Fruit fly (Drosophila melanogaster): Measurements from ENCODE around the gene CG3534.
A peak's percentile ranks its signal among the peaks of the same experiment; 100 is the strongest.

Gene CG3534

dm6 chr3R:16996059-16996959, at the start of gene CG3534, which contains the start of gene EMC2A:
CG3534 (plus strand) TSS chr3R:16996446.
EMC2A (minus strand) TSS chr3R:16996071.
- TF ChIP-seq OdsH (GFP tag; optimal IDR thresholded peaks at IDR 0.05) (no peak), fru (GFP tag; optimal IDR thresholded peaks at IDR 0.05) (peak; percentile 46), Dif (GFP tag; optimal IDR thresholded peaks at IDR 0.05; ENCODE audit: partially characterized antibody) (no peak), Hr83 (GFP tag; optimal IDR thresholded peaks at IDR 0.05; ENCODE audit: poor library complexity, severe bottlenecking) (no peak), Sp1 (GFP tag; optimal IDR thresholded peaks at IDR 0.05) (peak; percentile 49), CG32264 (GFP tag; optimal IDR thresholded peaks at IDR 0.05) (peak; percentile 20), Mio (GFP tag; optimal IDR thresholded peaks at IDR 0.05) (no peak), CrebA (GFP tag; optimal IDR thresholded peaks at IDR 0.05; ENCODE audit: borderline replicate concordance) (no peak), HLH106 (tag; optimal IDR thresholded peaks at IDR 0.05) (peak; percentile 52), br (GFP tag; optimal IDR thresholded peaks at IDR 0.05) (no peak), h (GFP tag; optimal IDR thresholded peaks at IDR 0.05) (peak; percentile 41), dl (GFP tag; optimal IDR thresholded peaks at IDR 0.05; ENCODE audit: insufficient read depth in 1 of 2, partially characterized antibody in 2 of 2) (no peak), woc (GFP tag; optimal IDR thresholded peaks at IDR 0.05) (peak; percentile 39), Hnf4 (GFP tag; optimal IDR thresholded peaks at IDR 0.05) (no peak), usp (GFP tag; optimal IDR thresholded peaks at IDR 0.05) (no peak), CG9705 (GFP tag; optimal IDR thresholded peaks at IDR 0.05) (peak; percentile 14), foxo (GFP tag; optimal IDR thresholded peaks at IDR 0.05) (peak in 1 of 2 experiments; percentile 59), sv (GFP tag; optimal IDR thresholded peaks at IDR 0.05) (no peak)

DNA sequence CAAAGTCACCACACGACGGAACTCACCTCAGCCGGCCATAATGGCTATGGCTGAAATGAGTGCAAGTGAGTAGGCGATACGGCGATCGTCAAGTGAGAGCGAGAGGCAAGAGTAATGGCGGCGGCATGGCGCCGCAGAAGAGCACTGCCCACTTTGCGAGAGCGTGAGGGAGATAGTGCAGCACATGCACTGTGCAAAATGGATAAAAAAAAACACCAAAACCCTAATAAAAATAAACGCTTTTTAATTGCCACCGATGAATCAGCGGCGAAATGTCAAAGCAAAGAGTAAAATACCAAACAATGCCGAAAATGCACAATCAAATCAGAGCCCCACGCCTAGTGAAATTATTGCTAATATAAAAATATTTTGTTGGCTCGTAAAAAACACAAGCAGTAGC, 47.6 kb upstream of the CG3534 start:
- no peak for TF ChIP-seq sv (GFP tag; optimal IDR thresholded peaks at IDR 0.05)
- peak; percentile 37 for TF ChIP-seq jim (GFP tag; optimal IDR thresholded peaks at IDR 0.05)
- TF ChIP-seq Rel (GFP tag; optimal IDR thresholded peaks at IDR 0.05): no peak
- no peak for TF ChIP-seq Rel (tag; optimal IDR thresholded peaks at IDR 0.05)
- TF ChIP-seq sage (GFP tag; optimal IDR thresholded peaks at IDR 0.05): no peak
- TF ChIP-seq Dif (GFP tag; optimal IDR thresholded peaks at IDR 0.05; ENCODE audit: partially characterized antibody): peak; percentile 7
- no peak for TF ChIP-seq CrebA (GFP tag; optimal IDR thresholded peaks at IDR 0.05; ENCODE audit: borderline replicate concordance)

- TF ChIP-seq lola (GFP tag; optimal IDR thresholded peaks at IDR 0.05): no peak
- TF ChIP-seq usp (GFP tag; optimal IDR thresholded peaks at IDR 0.05): no peak
- no peak for TF ChIP-seq CrebA (GFP tag; optimal IDR thresholded peaks at IDR 0.05; ENCODE audit: borderline replicate concordance)
- no peak for TF ChIP-seq dmrt93B (GFP tag; optimal IDR thresholded peaks at IDR 0.05)
- TF ChIP-seq OdsH (GFP tag; optimal IDR thresholded peaks at IDR 0.05): no peak
- TF ChIP-seq GATAd (GFP tag; optimal IDR thresholded peaks at IDR 0.05): no peak
- TF ChIP-seq CG32264 (GFP tag; optimal IDR thresholded peaks at IDR 0.05): no peak
- no peak for TF ChIP-seq fru (GFP tag; optimal IDR thresholded peaks at IDR 0.05)
- no peak for TF ChIP-seq pan (optimal IDR thresholded peaks at IDR 0.05)
- TF ChIP-seq Jra (GFP tag; optimal IDR thresholded peaks at IDR 0.05): no peak
- no peak for TF ChIP-seq Sp1 (GFP tag; optimal IDR thresholded peaks at IDR 0.05)
- no peak for TF ChIP-seq h (GFP tag; optimal IDR thresholded peaks at IDR 0.05)
- no peak for TF ChIP-seq Hnf4 (GFP tag; optimal IDR thresholded peaks at IDR 0.05)
- no peak for TF ChIP-seq Vsx2 (GFP tag; optimal IDR thresholded peaks at IDR 0.05; ENCODE audit: partially characterized antibody)
- TF ChIP-seq tai (GFP tag; optimal IDR thresholded peaks at IDR 0.05): no peak
- no peak for TF ChIP-seq Abd-B (GFP tag; optimal IDR thresholded peaks at IDR 0.05)
Measured at dm6 chr3R:16951374-16951773, 44.9 kb upstream of the CG3534 start.

DNA sequence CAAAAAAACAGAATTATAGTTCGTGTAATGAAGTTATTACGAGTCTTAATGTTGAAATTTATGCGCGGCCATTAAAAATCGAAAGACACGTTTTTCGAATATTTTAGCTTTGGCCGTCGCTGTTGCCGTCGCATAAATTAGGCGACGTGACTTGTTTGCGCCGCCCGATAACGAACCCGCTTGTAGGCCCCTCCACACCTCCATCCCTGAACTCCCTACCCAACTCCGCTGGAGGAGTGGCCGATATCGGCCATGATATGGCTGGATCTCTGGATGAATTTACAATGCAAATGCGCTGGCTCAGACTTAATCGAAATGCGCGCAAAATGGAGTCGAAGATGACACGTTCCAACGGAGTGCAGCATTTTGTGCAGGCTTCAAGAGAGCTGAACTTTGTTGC, 41.8 kb upstream of the CG3534 start:
- no peak for TF ChIP-seq Myc (optimal IDR thresholded peaks at IDR 0.05)
- TF ChIP-seq br (GFP tag; optimal IDR thresholded peaks at IDR 0.05): no peak
- no peak for TF ChIP-seq psq (GFP tag; optimal IDR thresholded peaks at IDR 0.05)
- no peak for TF ChIP-seq dl (GFP tag; optimal IDR thresholded peaks at IDR 0.05; ENCODE audit: insufficient read depth in 1 of 2, partially characterized antibody in 2 of 2)
- TF ChIP-seq OdsH (GFP tag; optimal IDR thresholded peaks at IDR 0.05): no peak
- TF ChIP-seq lola (GFP tag; optimal IDR thresholded peaks at IDR 0.05): no peak
- TF ChIP-seq Dfd (GFP tag; optimal IDR thresholded peaks at IDR 0.05): no peak
- TF ChIP-seq h (GFP tag; optimal IDR thresholded peaks at IDR 0.05): no peak
- no peak for TF ChIP-seq fru (GFP tag; optimal IDR thresholded peaks at IDR 0.05)
- TF ChIP-seq brk (GFP tag; optimal IDR thresholded peaks at IDR 0.05): no peak
- TF ChIP-seq Vsx2 (GFP tag; optimal IDR thresholded peaks at IDR 0.05; ENCODE audit: partially characterized antibody): no peak

Measured in whole organism, wandering third instar larva.